Worm (Caenorhabditis elegans) whole organism, L1 larva: ENCODE results near the gene csq-1.

ENCODE experiments used
- C16A3.4 ChIP-seq: fragments of 150-350 bp; optimal IDR thresholded peaks from 2 replicates; lab custom pipeline; 2014; ENCODE audit warnings: missing biosample characterization, missing genetic modification characterization
- F16B12.6 ChIP-seq: fragments of 150-350 bp; optimal IDR thresholded peaks from 2 replicates; lab custom pipeline; 2014; ENCODE audit warnings: missing biosample characterization, missing genetic modification characterization
- blmp-1 ChIP-seq: fragments of 150-350 bp; optimal IDR thresholded peaks from 2 replicates; lab custom pipeline; 2014; ENCODE audit warnings: missing biosample characterization, missing genetic modification characterization
- ceh-8 ChIP-seq: fragments of 200-800 bp; sonication (Bioruptor generic); optimal IDR thresholded peaks from 2 replicates; lab custom pipeline; 2018; ENCODE audit warnings: mild to moderate bottlenecking, missing genetic modification characterization, moderate library complexity, missing compliant biosample characterization
- dsc-1 ChIP-seq: sonication (generic microtip); optimal IDR thresholded peaks from 2 replicates; lab custom pipeline; 2016; ENCODE audit warnings: mild to moderate bottlenecking, missing genetic modification characterization, missing compliant biosample characterization
- efl-1 ChIP-seq, 4 experiments: fragments of 150-350 bp; optimal IDR thresholded peaks in 3 of 4; peaks in 1 of 4; 1 replicate in 1 of 4; 2 replicates in 3 of 4; lab custom pipeline; 2014; ENCODE audit warnings: missing biosample characterization in 2 of 4, missing genetic modification characterization in 2 of 4, missing genetic modification reagents in 2 of 4
- efl-3 ChIP-seq: fragments of 200-800 bp; sonication (Bioruptor generic); optimal IDR thresholded peaks from 2 replicates; lab custom pipeline; 2018; ENCODE audit warnings: mild to moderate bottlenecking, missing genetic modification characterization, missing compliant biosample characterization
- ets-5 ChIP-seq: fragments of 200-800 bp; sonication (Bioruptor generic); IDR thresholded peaks from 2 replicates; pipeline ENCODE4 v1.3.6; 2022; ENCODE audit warnings: missing genetic modification characterization, missing compliant biosample characterization
- fkh-10 ChIP-seq: sonication (generic microtip); optimal IDR thresholded peaks from 2 replicates; lab custom pipeline; 2017; ENCODE audit warnings: missing biosample characterization, missing genetic modification reagents, missing genetic modification characterization
- fkh-4 ChIP-seq: sonication (generic microtip); optimal IDR thresholded peaks from 2 replicates; lab custom pipeline; 2016; ENCODE audit warnings: missing compliant biosample characterization, missing genetic modification characterization, borderline replicate concordance
- fkh-8 ChIP-seq: sonication (generic microtip); optimal IDR thresholded peaks from 2 replicates; lab custom pipeline; 2016; ENCODE audit warnings: mild to moderate bottlenecking, missing genetic modification characterization, missing compliant biosample characterization
- hpl-2 ChIP-seq: fragments of 150-350 bp; optimal IDR thresholded peaks from 2 replicates; lab custom pipeline; 2014; ENCODE audit warnings: missing biosample characterization, missing genetic modification reagents, missing genetic modification characterization
- irx-1 ChIP-seq: sonication (generic microtip); optimal IDR thresholded peaks from 2 replicates; lab custom pipeline; 2016; ENCODE audit warnings: missing genetic modification characterization, missing compliant biosample characterization
- isw-1 ChIP-seq: fragments of 200-800 bp; sonication (Bioruptor generic); IDR thresholded peaks from 2 replicates; pipeline ENCODE4 v1.3.6; 2022; ENCODE audit warnings: missing genetic modification characterization, missing compliant biosample characterization
- jun-1 ChIP-seq: fragments of 150-350 bp; optimal IDR thresholded peaks from 2 replicates; lab custom pipeline; 2014; ENCODE audit warnings: missing biosample characterization, missing genetic modification reagents, missing genetic modification characterization
- lin-13 ChIP-seq: fragments of 150-350 bp; optimal IDR thresholded peaks from 2 replicates; lab custom pipeline; 2014; ENCODE audit warnings: missing biosample characterization, missing genetic modification reagents, missing genetic modification characterization
- lin-14 ChIP-seq: fragments of 200-800 bp; sonication (Bioruptor generic); optimal IDR thresholded peaks from 2 replicates; lab custom pipeline; 2018; ENCODE audit warnings: mild to moderate bottlenecking, missing genetic modification characterization, moderate library complexity, missing compliant biosample characterization
- lin-15B ChIP-seq: fragments of 150-350 bp; sonication (generic microtip); optimal IDR thresholded peaks from 3 replicates; lab custom pipeline; 2014; ENCODE audit warnings: missing biosample characterization, missing genetic modification characterization
- lin-35 ChIP-seq, 2 experiments: fragments of 150-350 bp; optimal IDR thresholded peaks; 2 replicates each; lab custom pipeline; 2014; ENCODE audit warnings: missing biosample characterization in 2 of 2, missing genetic modification characterization in 2 of 2, missing genetic modification reagents in 2 of 2
- lin-39 ChIP-seq: fragments of 150-350 bp; optimal IDR thresholded peaks from 2 replicates; lab custom pipeline; 2014; ENCODE audit warnings: missing biosample characterization, missing genetic modification reagents, missing genetic modification characterization
- lir-3 ChIP-seq: sonication (generic microtip); optimal IDR thresholded peaks from 2 replicates; lab custom pipeline; 2016; ENCODE audit warnings: mild to moderate bottlenecking, missing genetic modification characterization, moderate library complexity, missing compliant biosample characterization; ENCODE audit not compliant: poor library complexity
- mab-9 ChIP-seq: fragments of 200-800 bp; sonication (Bioruptor generic); IDR thresholded peaks from 2 replicates; pipeline ENCODE4 v1.3.6; 2022; ENCODE audit warnings: missing genetic modification reagents, missing genetic modification characterization, missing compliant biosample characterization
- mdl-1 ChIP-seq, 2 experiments: fragments of 150-350 bp; optimal IDR thresholded peaks; 2 replicates each; lab custom pipeline; 2014 to 2017; ENCODE audit warnings: missing biosample characterization in 2 of 2, missing genetic modification characterization in 2 of 2, inconsistent platforms in 1 of 2
- nhr-11 ChIP-seq: fragments of 150-350 bp; optimal IDR thresholded peaks from 2 replicates; lab custom pipeline; 2014; ENCODE audit warnings: missing biosample characterization, missing genetic modification characterization
- nhr-237 ChIP-seq: fragments of 150-350 bp; optimal IDR thresholded peaks from 2 replicates; lab custom pipeline; 2014; ENCODE audit warnings: missing biosample characterization, missing genetic modification characterization
- nhr-71 ChIP-seq: sonication (generic microtip); optimal IDR thresholded peaks from 2 replicates; lab custom pipeline; 2016; ENCODE audit warnings: mild to moderate bottlenecking, missing genetic modification characterization, moderate library complexity, missing compliant biosample characterization
- nhr-76 ChIP-seq: sonication (generic microtip); optimal IDR thresholded peaks from 2 replicates; lab custom pipeline; 2017; ENCODE audit warnings: missing biosample characterization, missing genetic modification characterization
- pag-3 ChIP-seq: sonication (generic microtip); optimal IDR thresholded peaks from 2 replicates; lab custom pipeline; 2017; ENCODE audit warnings: missing genetic modification characterization, mild to moderate bottlenecking, missing compliant biosample characterization, antibody characterized with exemption, borderline replicate concordance; ENCODE audit not compliant: insufficient read depth
- pax-3 ChIP-seq: fragments of 200-800 bp; sonication (Bioruptor generic); optimal IDR thresholded peaks from 2 replicates; lab custom pipeline; 2018; ENCODE audit warnings: mild to moderate bottlenecking, missing genetic modification characterization, moderate library complexity, missing compliant biosample characterization
- pqm-1 ChIP-seq: sonication (generic microtip); optimal IDR thresholded peaks from 3 replicates; lab custom pipeline; 2017; ENCODE audit warnings: missing biosample characterization, missing genetic modification characterization
- rnt-1 ChIP-seq: sonication (generic microtip); optimal IDR thresholded peaks from 2 replicates; lab custom pipeline; 2016; ENCODE audit warnings: mild to moderate bottlenecking, missing genetic modification characterization, moderate library complexity, missing compliant biosample characterization
- snpc-4 ChIP-seq: fragments of 150-350 bp; optimal IDR thresholded peaks from 2 replicates; lab custom pipeline; 2014; ENCODE audit warnings: missing biosample characterization, missing genetic modification characterization
- snu-23 ChIP-seq: sonication (generic microtip); optimal IDR thresholded peaks from 2 replicates; lab custom pipeline; 2016; ENCODE audit warnings: missing genetic modification characterization, missing compliant biosample characterization
- sox-4 ChIP-seq: sonication (generic microtip); optimal IDR thresholded peaks from 2 replicates; lab custom pipeline; 2016; ENCODE audit warnings: missing genetic modification characterization, missing compliant biosample characterization
- sptf-1 ChIP-seq: fragments of 150-350 bp; optimal IDR thresholded peaks from 2 replicates; lab custom pipeline; 2014; ENCODE audit warnings: missing biosample characterization, missing genetic modification characterization
- swsn-7 ChIP-seq: sonication (generic microtip); optimal IDR thresholded peaks from 2 replicates; lab custom pipeline; 2016; ENCODE audit warnings: missing genetic modification characterization, missing compliant biosample characterization
- unc-130 ChIP-seq: fragments of 150-350 bp; optimal IDR thresholded peaks from 2 replicates; lab custom pipeline; 2017; ENCODE audit warnings: missing biosample characterization, missing genetic modification characterization, inconsistent platforms
- unc-30 ChIP-seq: sonication (generic microtip); optimal IDR thresholded peaks from 2 replicates; lab custom pipeline; 2017; ENCODE audit warnings: missing biosample characterization, missing genetic modification characterization
- unc-86 ChIP-seq: sonication (generic microtip); optimal IDR thresholded peaks from 2 replicates; lab custom pipeline; 2016; ENCODE audit warnings: missing genetic modification characterization, missing compliant biosample characterization
- vab-15 ChIP-seq: sonication (generic microtip); optimal IDR thresholded peaks from 2 replicates; lab custom pipeline; 2017; ENCODE audit warnings: missing genotype, mild to moderate bottlenecking, missing genetic modification characterization, missing compliant biosample characterization
- xbp-1 ChIP-seq: sonication (generic microtip); optimal IDR thresholded peaks from 2 replicates; lab custom pipeline; 2016; ENCODE audit warnings: missing genetic modification characterization, missing compliant biosample characterization

The csq-1 gene

ce11 chrX:14724935-14725334, 40.3 kb downstream of the csq-1 start:
- no peak for TF ChIP-seq sptf-1 (tag; lab: Kevin White, UChicago)
- TF ChIP-seq dsc-1 (tag; lab: Kevin White, UChicago) = no peak
- TF ChIP-seq snu-23 (GFP tag; lab: Kevin White, UChicago) = no peak
- TF ChIP-seq nhr-11 = no peak
- no peak for TF ChIP-seq nhr-76
- TF ChIP-seq unc-30 (tag; lab: Kevin White, UChicago) = no peak
- TF ChIP-seq snpc-4 (tag; lab: Kevin White, UChicago) = no peak
- no peak for TF ChIP-seq efl-1 (optimal IDR thresholded peaks at IDR 0.05; lab: Kevin White, UChicago)
- TF ChIP-seq efl-1 (GFP tag; optimal IDR thresholded peaks at IDR 0.05 in 1 of 2; lab: Kevin White, UChicago) = no peak

DNA sequence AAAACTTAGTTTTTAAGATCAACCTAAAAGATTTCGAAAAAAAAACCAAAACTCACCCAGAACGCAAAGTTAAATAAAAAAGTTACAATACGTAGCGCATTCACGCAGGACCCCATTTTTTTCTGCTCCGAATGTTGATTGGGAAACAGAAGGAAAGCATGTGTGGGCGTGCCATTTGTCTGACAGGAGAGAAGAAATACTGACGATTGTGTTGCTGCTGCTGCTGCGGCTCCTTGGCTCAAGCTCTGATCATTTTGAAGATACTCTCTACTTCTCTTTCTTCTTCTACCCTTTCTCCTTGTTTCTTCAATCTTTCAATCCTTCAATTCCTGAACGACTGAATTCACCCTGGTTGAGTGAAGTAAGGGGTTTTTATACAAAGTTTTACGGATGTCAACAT, 44.6 kb downstream of the csq-1 start, which contains the start of gene tsp-8:
Gene tsp-8 (minus strand): TSS at position 185 of the 400 bp plus-strand sequence.
- TF ChIP-seq pag-3 (tag; lab: Kevin White, UChicago) = peak; percentile 75
- peak; percentile 50 for TF ChIP-seq lin-14 (GFP tag; lab: Kevin White, UChicago)
- peak; percentile 51 for TF ChIP-seq rnt-1 (tag; lab: Kevin White, UChicago)
- TF ChIP-seq efl-1 (optimal IDR thresholded peaks at IDR 0.05; lab: Kevin White, UChicago) = no peak
- TF ChIP-seq efl-1 (GFP tag; optimal IDR thresholded peaks at IDR 0.05 in 1 of 2; lab: Kevin White, UChicago) = peak in 1 of 2 experiments; percentile 42
- no peak for TF ChIP-seq pax-3 (tag; lab: Kevin White, UChicago)
- no peak for TF ChIP-seq ceh-8 (GFP tag; lab: Kevin White, UChicago)
- peak; percentile 33 for TF ChIP-seq dsc-1 (tag; lab: Kevin White, UChicago)
- TF ChIP-seq xbp-1 (tag; lab: Kevin White, UChicago) = no peak
- TF ChIP-seq swsn-7 (tag; lab: Kevin White, UChicago) = no peak

ce11 chrX:14731828-14732331, 47.2 kb downstream of the csq-1 start, which contains the start of gene F33C8.4:
Gene F33C8.4, plus strand, starts transcription at chrX:14732281.
- no peak for TF ChIP-seq blmp-1 (tag; lab: Kevin White, UChicago)
- TF ChIP-seq ets-5 = no peak
- no peak for TF ChIP-seq F16B12.6 (tag; lab: Kevin White, UChicago)
- TF ChIP-seq dsc-1 (tag; lab: Kevin White, UChicago) = peak; percentile 83
- TF ChIP-seq fkh-8 (tag; lab: Kevin White, UChicago) = no peak
- no peak for TF ChIP-seq ceh-8 (GFP tag; lab: Kevin White, UChicago)
- TF ChIP-seq fkh-4 = peak; percentile 18
- TF ChIP-seq lin-15B (tag; lab: Kevin White, UChicago) = no peak
- no peak for TF ChIP-seq fkh-10 (GFP tag; lab: Kevin White, UChicago)
- no peak for TF ChIP-seq sox-4 (tag; lab: Kevin White, UChicago)
- TF ChIP-seq pax-3 (tag; lab: Kevin White, UChicago) = no peak
- TF ChIP-seq lin-35 (GFP tag; optimal IDR thresholded peaks at IDR 0.05; lab: Kevin White, UChicago) = no peak
- peak; percentile 70 for TF ChIP-seq lin-14 (GFP tag; lab: Kevin White, UChicago)
- TF ChIP-seq mab-9 (GFP tag; lab: Robert Waterston, UW) = no peak
- no peak for TF ChIP-seq isw-1 (GFP tag; lab: Robert Waterston, UW)
- no peak for TF ChIP-seq vab-15 (tag; lab: Kevin White, UChicago)
- TF ChIP-seq lin-13 (GFP tag; lab: Kevin White, UChicago) = no peak
- TF ChIP-seq rnt-1 (tag; lab: Kevin White, UChicago) = peak; percentile 38
- no peak for TF ChIP-seq nhr-237 (tag; lab: Kevin White, UChicago)
- TF ChIP-seq pag-3 (tag; lab: Kevin White, UChicago) = peak; percentile 43
- TF ChIP-seq irx-1 (tag; lab: Kevin White, UChicago) = no peak
- TF ChIP-seq lir-3 (tag; lab: Kevin White, UChicago) = no peak
- TF ChIP-seq nhr-11 = no peak
- TF ChIP-seq swsn-7 (tag; lab: Kevin White, UChicago) = no peak
- TF ChIP-seq sptf-1 (tag; lab: Kevin White, UChicago) = no peak
- no peak for TF ChIP-seq unc-86 (tag; lab: Kevin White, UChicago)
- TF ChIP-seq mdl-1 (tag; optimal IDR thresholded peaks at IDR 0.05; lab: Kevin White, UChicago) = peak in 1 of 2 experiments; percentile 8
- TF ChIP-seq snu-23 (GFP tag; lab: Kevin White, UChicago) = peak; percentile 7
- no peak for TF ChIP-seq pqm-1
- no peak for TF ChIP-seq efl-3
- no peak for TF ChIP-seq hpl-2 (GFP tag; lab: Kevin White, UChicago)
- peak; percentile 29 for TF ChIP-seq unc-130 (tag; lab: Kevin White, UChicago)
- TF ChIP-seq nhr-71 (tag; lab: Kevin White, UChicago) = peak; percentile 41
- no peak for TF ChIP-seq snpc-4 (tag; lab: Kevin White, UChicago)
- TF ChIP-seq lin-39 (tag; lab: Kevin White, UChicago) = no peak
- no peak for TF ChIP-seq C16A3.4 (tag; lab: Kevin White, UChicago)
- no peak for TF ChIP-seq jun-1 (tag; lab: Kevin White, UChicago)
